Worm (Caenorhabditis elegans): Measurements from ENCODE around the gene F26G1.15.
A peak's percentile ranks its signal among the peaks of the same experiment; 100 is the strongest.

The F26G1.15 gene

ce11 chrII:4776933-4777332 is 13.2 kb upstream of the F26G1.15 start, which contains the start of gene F26G1.11:
TSS of gene F26G1.11 (plus strand) at chrII:4777137.
- TF ChIP-seq sem-4 (tag; optimal IDR thresholded peaks at IDR 0.05) (no peak), crh-2 (tag; optimal IDR thresholded peaks at IDR 0.05) (peak; percentile 16), sma-9 (GFP tag; optimal IDR thresholded peaks at IDR 0.05) (peak; percentile 18), sma-9 (tag; optimal IDR thresholded peaks at IDR 0.05) (no peak), fos-1 (tag; optimal IDR thresholded peaks at IDR 0.05) (peak; percentile 90)

ce11 chrII:4779753-4780152 is 10.3 kb upstream of the F26G1.15 start:
- TF ChIP-seq lin-39 (tag; optimal IDR thresholded peaks at IDR 0.05) (no peak), sma-3 (GFP tag; optimal IDR thresholded peaks at IDR 0.05) (no peak), lsy-2 (tag; optimal IDR thresholded peaks at IDR 0.05) (no peak), elt-3 (tag; optimal IDR thresholded peaks at IDR 0.05) (no peak), ztf-1 (GFP tag; conservative IDR thresholded peaks at IDR 0.05) (no peak), nhr-12 (tag; optimal IDR thresholded peaks at IDR 0.05) (no peak), elt-1 (tag; optimal IDR thresholded peaks at IDR 0.05) (no peak), unc-39 (tag; optimal IDR thresholded peaks at IDR 0.05) (no peak), alr-1 (tag; optimal IDR thresholded peaks at IDR 0.05) (no peak), mab-5 (tag; optimal IDR thresholded peaks at IDR 0.05) (no peak), nhr-77 (tag; optimal IDR thresholded peaks at IDR 0.05) (no peak), sma-9 (GFP tag; optimal IDR thresholded peaks at IDR 0.05) (no peak), sma-9 (tag; optimal IDR thresholded peaks at IDR 0.05) (no peak), nhr-21 (tag; optimal IDR thresholded peaks at IDR 0.05) (no peak), nhr-23 (tag; optimal IDR thresholded peaks at IDR 0.05) (no peak), lin-11 (tag; optimal IDR thresholded peaks at IDR 0.05) (no peak), blmp-1 (tag; optimal IDR thresholded peaks at IDR 0.05; ENCODE audit: insufficient read depth) (no peak), snpc-4 (tag; optimal IDR thresholded peaks at IDR 0.05) (no peak)

ce11 chrII:4784436-4784835 is 5.7 kb upstream of the F26G1.15 start, which contains the start of gene nep-12:
TSS of gene nep-12 (minus strand) at chrII:4784536.
- no peak for TF ChIP-seq aly-2 (tag; optimal IDR thresholded peaks at IDR 0.05)
- TF ChIP-seq lsy-2 (tag; optimal IDR thresholded peaks at IDR 0.05): no peak
- TF ChIP-seq mbf-1 (tag; optimal IDR thresholded peaks at IDR 0.05): no peak
- TF ChIP-seq lin-13 (GFP tag; optimal IDR thresholded peaks at IDR 0.05): no peak
- TF ChIP-seq F13H6.1 (tag; optimal IDR thresholded peaks at IDR 0.05): no peak
- no peak for TF ChIP-seq nhr-6 (tag; optimal IDR thresholded peaks at IDR 0.05)
- TF ChIP-seq dmd-4 (tag; optimal IDR thresholded peaks at IDR 0.05): no peak
- no peak for TF ChIP-seq ceh-16 (tag; optimal IDR thresholded peaks at IDR 0.05)
- no peak for TF ChIP-seq gmeb-1 (tag; optimal IDR thresholded peaks at IDR 0.05)
- TF ChIP-seq mab-5 (tag; optimal IDR thresholded peaks at IDR 0.05): no peak
- TF ChIP-seq nhr-25 (tag; optimal IDR thresholded peaks at IDR 0.05): no peak
- no peak for TF ChIP-seq Y55F3AM.14 (GFP tag; optimal IDR thresholded peaks at IDR 0.05)

ce11 chrII:4786181-4786580 is 3.9 kb upstream of the F26G1.15 start, which contains the start of gene msp-3:
TSS of gene msp-3 (minus strand) at chrII:4786281.
- TF ChIP-seq ceh-82 (tag; optimal IDR thresholded peaks at IDR 0.05) (no peak), fos-1 (tag; optimal IDR thresholded peaks at IDR 0.05) (no peak), nhr-77 (tag; optimal IDR thresholded peaks at IDR 0.05) (no peak)

DNA sequence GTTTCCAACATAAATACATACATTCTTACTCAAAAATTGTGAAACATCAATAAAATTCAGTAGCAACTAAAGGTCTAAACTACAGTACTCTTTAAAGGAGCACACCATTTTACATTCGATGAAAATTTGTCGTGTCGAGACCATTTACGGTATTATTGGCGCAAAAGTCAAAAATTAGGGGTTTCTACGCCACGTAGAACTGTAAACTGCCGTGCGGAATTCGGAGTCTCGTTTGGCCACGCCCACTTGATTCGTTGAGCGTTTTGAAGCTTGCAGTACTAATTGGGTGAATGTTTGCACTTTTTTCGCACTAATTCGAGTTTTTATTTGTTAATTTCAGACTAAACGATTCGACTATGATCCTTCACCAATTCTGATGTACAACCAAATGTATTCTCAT is 594 bp downstream of the F26G1.15 start:
- TF ChIP-seq unc-55 (GFP tag; optimal IDR thresholded peaks at IDR 0.05) (no peak), ztf-4 (tag; optimal IDR thresholded peaks at IDR 0.05) (no peak), sma-3 (GFP tag; optimal IDR thresholded peaks at IDR 0.05) (no peak), zag-1 (tag; optimal IDR thresholded peaks at IDR 0.05) (no peak), lin-39 (tag; optimal IDR thresholded peaks at IDR 0.05) (no peak), elt-1 (tag; optimal IDR thresholded peaks at IDR 0.05) (no peak), lin-13 (GFP tag; optimal IDR thresholded peaks at IDR 0.05) (no peak), C34F6.9 (tag; optimal IDR thresholded peaks at IDR 0.05) (no peak), R02D3.7 (tag; optimal IDR thresholded peaks at IDR 0.05) (no peak), nhr-129 (tag; optimal IDR thresholded peaks at IDR 0.05) (no peak), lsy-2 (tag; optimal IDR thresholded peaks at IDR 0.05) (no peak), mbf-1 (tag; optimal IDR thresholded peaks at IDR 0.05) (no peak), sma-9 (GFP tag; optimal IDR thresholded peaks at IDR 0.05) (no peak), sma-9 (tag; optimal IDR thresholded peaks at IDR 0.05) (no peak), fos-1 (tag; optimal IDR thresholded peaks at IDR 0.05) (no peak), skn-1 (tag; optimal IDR thresholded peaks at IDR 0.05) (no peak), unc-39 (tag; optimal IDR thresholded peaks at IDR 0.05) (no peak)

Data from whole organism, L2 larva.